Fruit fly (Drosophila melanogaster) whole organism, prepupa: ENCODE results near the gene Snx27.

Experiments
- CG15336 ChIP-seq: fragments of 200-800 bp; sonication (Bioruptor generic); IDR thresholded peaks from 2 replicates; pipeline ENCODE4 v1.3.6; 2022; ENCODE audit warnings: missing biosample characterization, missing genetic modification characterization
- CG8119 ChIP-seq: fragments of 200-800 bp; sonication (Bioruptor generic); IDR thresholded peaks from 3 replicates; pipeline ENCODE4 v1.3.6; 2022; ENCODE audit warnings: missing biosample characterization, missing genetic modification characterization
- Ets21C ChIP-seq: fragments of 200-800 bp; sonication (Bioruptor generic); optimal IDR thresholded peaks from 3 replicates; lab custom pipeline; 2016; ENCODE audit warnings: missing biosample characterization, missing genetic modification characterization
- Smox ChIP-seq: fragments of 200-800 bp; sonication (Bioruptor generic); optimal IDR thresholded peaks from 3 replicates; lab custom pipeline; 2016; ENCODE audit warnings: missing biosample characterization, missing genetic modification characterization
- spab ChIP-seq: fragments of 200-800 bp; sonication (Bioruptor generic); optimal IDR thresholded peaks from 2 replicates; lab custom pipeline; 2017; ENCODE audit warnings: missing biosample characterization, mild to moderate bottlenecking, missing genetic modification characterization, missing genetic modification reagents

DNA sequence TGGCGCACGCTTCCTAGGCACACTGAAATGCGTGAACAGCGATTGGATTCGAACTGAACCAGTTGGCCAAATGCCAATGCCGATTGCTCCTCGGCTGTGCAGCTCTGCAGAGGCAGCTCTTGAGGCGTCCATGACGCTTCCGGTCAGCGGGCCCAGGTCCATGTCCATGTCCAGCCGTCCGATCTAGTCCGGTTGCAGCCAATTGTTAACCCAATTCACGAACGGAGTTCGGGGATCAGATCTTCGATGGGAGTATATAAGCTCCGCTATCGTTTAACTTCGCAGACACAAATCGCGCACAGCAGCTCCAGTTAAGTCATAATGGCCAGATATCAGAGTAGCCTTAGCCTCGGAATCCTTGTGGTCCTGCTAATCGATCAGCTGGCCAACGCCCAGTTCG, 54.9 kb downstream of the Snx27 start, which contains the start of gene CG42449:
- TF ChIP-seq Smox (GFP tag; lab: Kevin White, UChicago) (no peak), CG15336 (no peak), CG8119 (no peak), spab (GFP tag; lab: Kevin White, UChicago) (no peak), Ets21C (GFP tag; lab: Kevin White, UChicago) (no peak)
